Fruit fly (Drosophila melanogaster) whole organism, prepupa: ENCODE measurements around the gene CG6974.

ENCODE experiments used
- Blimp-1 ChIP-seq: fragments of 200-800 bp; sonication (Bioruptor generic); optimal IDR thresholded peaks from 3 replicates; lab custom pipeline; 2017; ENCODE audit warnings: missing biosample characterization, missing genetic modification characterization, mild to moderate bottlenecking, moderate library complexity, missing genetic modification reagents
- CG11294 ChIP-seq: fragments of 200-800 bp; sonication (Bioruptor generic); IDR thresholded peaks from 2 replicates; pipeline ENCODE4 v1.3.6; 2022; ENCODE audit warnings: missing biosample characterization, missing genetic modification characterization
- CG11902 ChIP-seq: fragments of 200-800 bp; sonication (Bioruptor generic); optimal IDR thresholded peaks from 3 replicates; lab custom pipeline; 2016; ENCODE audit warnings: missing biosample characterization, missing genetic modification characterization
- CG15336 ChIP-seq: fragments of 200-800 bp; sonication (Bioruptor generic); IDR thresholded peaks from 2 replicates; pipeline ENCODE4 v1.3.6; 2022; ENCODE audit warnings: missing biosample characterization, missing genetic modification characterization
- CG16779 ChIP-seq: fragments of 200-800 bp; sonication (Bioruptor generic); optimal IDR thresholded peaks from 3 replicates; lab custom pipeline; 2017; ENCODE audit warnings: missing biosample characterization, mild to moderate bottlenecking, missing genetic modification characterization
- CG31627 ChIP-seq: fragments of 200-800 bp; sonication (Bioruptor generic); optimal IDR thresholded peaks from 3 replicates; lab custom pipeline; 2016; ENCODE audit warnings: missing biosample characterization, missing genetic modification characterization
- CG32006 ChIP-seq: fragments of 200-800 bp; sonication (Bioruptor generic); optimal IDR thresholded peaks from 3 replicates; lab custom pipeline; 2017; ENCODE audit warnings: missing biosample characterization, mild to moderate bottlenecking, missing genetic modification characterization
- CG34406 ChIP-seq: fragments of 200-800 bp; sonication (Bioruptor generic); optimal IDR thresholded peaks from 3 replicates; lab custom pipeline; 2016; ENCODE audit warnings: missing biosample characterization, missing genetic modification characterization
- CG3919 ChIP-seq: fragments of 200-800 bp; sonication (Bioruptor generic); optimal IDR thresholded peaks from 3 replicates; lab custom pipeline; 2016; ENCODE audit warnings: missing biosample characterization, missing genetic modification characterization
- CG4318 ChIP-seq: fragments of 200-800 bp; sonication (Bioruptor generic); optimal IDR thresholded peaks from 3 replicates; lab custom pipeline; 2017; ENCODE audit warnings: missing biosample characterization, mild to moderate bottlenecking, missing genetic modification characterization
- CG6163 ChIP-seq: fragments of 200-800 bp; sonication (Bioruptor generic); IDR thresholded peaks from 3 replicates; pipeline ENCODE4 v1.3.6; 2022; ENCODE audit warnings: missing biosample characterization, missing genetic modification characterization
- CG6276 ChIP-seq: fragments of 200-800 bp; sonication (Bioruptor generic); optimal IDR thresholded peaks from 2 replicates; lab custom pipeline; 2017; ENCODE audit warnings: missing biosample characterization, mild to moderate bottlenecking, missing genetic modification characterization
- CG6792 ChIP-seq: fragments of 200-800 bp; sonication (Bioruptor generic); optimal IDR thresholded peaks from 3 replicates; lab custom pipeline; 2016; ENCODE audit warnings: missing biosample characterization, missing genetic modification characterization
- CG6808 ChIP-seq: fragments of 200-800 bp; sonication (Bioruptor generic); optimal IDR thresholded peaks from 3 replicates; lab custom pipeline; 2017; ENCODE audit warnings: missing biosample characterization, missing genetic modification characterization, mild to moderate bottlenecking, moderate library complexity, missing genetic modification reagents
- CG6854 ChIP-seq: fragments of 200-800 bp; sonication (Bioruptor generic); optimal IDR thresholded peaks from 2 replicates; lab custom pipeline; 2017; ENCODE audit warnings: missing biosample characterization, mild to moderate bottlenecking, missing genetic modification characterization
- CG7368 ChIP-seq: fragments of 200-800 bp; sonication (Bioruptor generic); optimal IDR thresholded peaks from 3 replicates; lab custom pipeline; 2016; ENCODE audit warnings: missing biosample characterization, missing genetic modification characterization
- CG8119 ChIP-seq: fragments of 200-800 bp; sonication (Bioruptor generic); IDR thresholded peaks from 3 replicates; pipeline ENCODE4 v1.3.6; 2022; ENCODE audit warnings: missing biosample characterization, missing genetic modification characterization
- CG8319 ChIP-seq: fragments of 200-800 bp; sonication (Bioruptor generic); optimal IDR thresholded peaks from 3 replicates; lab custom pipeline; 2016; ENCODE audit warnings: missing biosample characterization, missing genetic modification characterization
- CG8632 ChIP-seq: fragments of 200-800 bp; sonication (Bioruptor generic); optimal IDR thresholded peaks from 3 replicates; lab custom pipeline; 2016; ENCODE audit warnings: missing biosample characterization, missing genetic modification characterization
- CG9139 ChIP-seq: fragments of 200-800 bp; sonication (Bioruptor generic); optimal IDR thresholded peaks from 3 replicates; lab custom pipeline; 2017; ENCODE audit warnings: missing biosample characterization, mild to moderate bottlenecking, missing genetic modification characterization
- Eip78C ChIP-seq: fragments of 200-800 bp; sonication (Bioruptor generic); peaks from one replicate; lab custom pipeline; 2016; ENCODE audit warnings: missing biosample characterization, missing genetic modification characterization
- Eip93F ChIP-seq: fragments of 200-800 bp; sonication (Bioruptor generic); optimal IDR thresholded peaks from 2 replicates; lab custom pipeline; 2016; ENCODE audit warnings: missing biosample characterization, mild to moderate bottlenecking, missing genetic modification characterization
- Ets21C ChIP-seq: fragments of 200-800 bp; sonication (Bioruptor generic); optimal IDR thresholded peaks from 3 replicates; lab custom pipeline; 2016; ENCODE audit warnings: missing biosample characterization, missing genetic modification characterization
- Ets96B ChIP-seq: fragments of 200-800 bp; optimal IDR thresholded peaks from 2 replicates; lab custom pipeline; 2019; ENCODE audit warnings: missing biosample characterization, mild to moderate bottlenecking, missing genetic modification characterization, moderate library complexity
- Gug ChIP-seq: fragments of 200-800 bp; sonication (Bioruptor generic); IDR thresholded peaks from 2 replicates; pipeline ENCODE4 v1.3.6; 2022; ENCODE audit warnings: missing biosample characterization, missing genetic modification characterization
- Hr38 ChIP-seq: sonication (Bioruptor generic); optimal IDR thresholded peaks from 2 replicates; lab custom pipeline; 2016; ENCODE audit warnings: missing biosample characterization, missing genetic modification characterization
- Hr39 ChIP-seq: fragments of 200-800 bp; sonication (Bioruptor generic); optimal IDR thresholded peaks from 2 replicates; lab custom pipeline; 2016; ENCODE audit warnings: missing biosample characterization, missing genetic modification characterization
- Hr4 ChIP-seq: fragments of 200-800 bp; sonication (Bioruptor generic); optimal IDR thresholded peaks from 3 replicates; lab custom pipeline; 2016; ENCODE audit warnings: missing biosample characterization, missing genetic modification characterization
- Lpt ChIP-seq: fragments of 200-800 bp; sonication (Bioruptor generic); optimal IDR thresholded peaks from 3 replicates; lab custom pipeline; 2016; ENCODE audit warnings: missing biosample characterization, missing genetic modification characterization
- Met ChIP-seq: fragments of 200-800 bp; sonication (Bioruptor generic); optimal IDR thresholded peaks from 3 replicates; lab custom pipeline; 2016; ENCODE audit warnings: missing biosample characterization, missing genetic modification characterization
- OdsH ChIP-seq: fragments of 200-800 bp; sonication (Bioruptor generic); optimal IDR thresholded peaks from 3 replicates; lab custom pipeline; 2016; ENCODE audit warnings: missing biosample characterization, missing genetic modification characterization
- Smox ChIP-seq: fragments of 200-800 bp; sonication (Bioruptor generic); optimal IDR thresholded peaks from 3 replicates; lab custom pipeline; 2016; ENCODE audit warnings: missing biosample characterization, missing genetic modification characterization
- Sox102F ChIP-seq: fragments of 200-800 bp; sonication (Bioruptor generic); optimal IDR thresholded peaks from 2 replicates; lab custom pipeline; 2016; ENCODE audit warnings: missing biosample characterization, mild to moderate bottlenecking, missing genetic modification characterization
- Sox14 ChIP-seq: fragments of 200-800 bp; sonication (Bioruptor generic); optimal IDR thresholded peaks from 3 replicates; lab custom pipeline; 2016; ENCODE audit warnings: missing biosample characterization, missing genetic modification characterization
- Sox15 ChIP-seq: fragments of 200-800 bp; sonication (Bioruptor generic); optimal IDR thresholded peaks from 3 replicates; lab custom pipeline; 2016; ENCODE audit warnings: missing biosample characterization, missing genetic modification characterization
- achi ChIP-seq: fragments of 200-800 bp; sonication (Bioruptor generic); optimal IDR thresholded peaks from 3 replicates; lab custom pipeline; 2016; ENCODE audit warnings: missing biosample characterization, missing genetic modification characterization
- acj6 ChIP-seq: fragments of 200-800 bp; sonication (Bioruptor generic); optimal IDR thresholded peaks from 3 replicates; lab custom pipeline; 2016; ENCODE audit warnings: missing biosample characterization, missing genetic modification characterization
- dac ChIP-seq: fragments of 200-800 bp; sonication (Bioruptor generic); optimal IDR thresholded peaks from 2 replicates; lab custom pipeline; 2017; ENCODE audit warnings: missing biosample characterization, mild to moderate bottlenecking, missing genetic modification characterization
- dsx ChIP-seq: fragments of 200-800 bp; optimal IDR thresholded peaks from 3 replicates; lab custom pipeline; 2019; ENCODE audit warnings: missing biosample characterization, mild to moderate bottlenecking, missing genetic modification characterization, moderate library complexity; ENCODE audit not compliant: poor library complexity, severe bottlenecking
- eg ChIP-seq: fragments of 200-800 bp; sonication (Bioruptor generic); IDR thresholded peaks from 3 replicates; pipeline ENCODE4 v1.3.6; 2022; ENCODE audit warnings: missing biosample characterization, missing genetic modification characterization
- fd59A ChIP-seq: fragments of 200-800 bp; sonication (Bioruptor generic); optimal IDR thresholded peaks from 2 replicates; lab custom pipeline; 2017; ENCODE audit warnings: missing biosample characterization, mild to moderate bottlenecking, missing genetic modification characterization, missing genetic modification reagents
- fd85E ChIP-seq: fragments of 200-800 bp; sonication (Bioruptor generic); optimal IDR thresholded peaks from 3 replicates; lab custom pipeline; 2016; ENCODE audit warnings: missing biosample characterization, missing genetic modification characterization
- fkh ChIP-seq: fragments of 200-800 bp; sonication (Bioruptor generic); optimal IDR thresholded peaks from 3 replicates; lab custom pipeline; 2017; ENCODE audit warnings: missing biosample characterization, mild to moderate bottlenecking, missing genetic modification characterization, moderate library complexity
- net ChIP-seq: fragments of 200-800 bp; sonication (Bioruptor generic); optimal IDR thresholded peaks from 3 replicates; lab custom pipeline; 2016; ENCODE audit warnings: missing biosample characterization, missing genetic modification characterization
- salr ChIP-seq, 2 experiments: fragments of 200-800 bp; sonication (Bioruptor generic); optimal IDR thresholded peaks; 3 replicates each; lab custom pipeline; 2016 to 2018; ENCODE audit warnings: missing biosample characterization in 2 of 2, missing genetic modification characterization in 2 of 2, mild to moderate bottlenecking in 1 of 2
- spab ChIP-seq: fragments of 200-800 bp; sonication (Bioruptor generic); optimal IDR thresholded peaks from 2 replicates; lab custom pipeline; 2017; ENCODE audit warnings: missing biosample characterization, mild to moderate bottlenecking, missing genetic modification characterization, missing genetic modification reagents
- ss ChIP-seq, 2 experiments: fragments of 200-800 bp; sonication (Bioruptor generic); optimal IDR thresholded peaks; 2 replicates in 1 of 2; 3 replicates in 1 of 2; lab custom pipeline; 2017 to 2018; ENCODE audit warnings: mild to moderate bottlenecking in 2 of 2, missing biosample characterization in 2 of 2, missing genetic modification characterization in 2 of 2, moderate library complexity in 1 of 2
- svp ChIP-seq: fragments of 200-800 bp; sonication (Bioruptor generic); peaks from one replicate; lab custom pipeline; 2016; ENCODE audit warnings: missing biosample characterization, missing genetic modification characterization
- topi ChIP-seq: fragments of 200-800 bp; sonication (Bioruptor generic); optimal IDR thresholded peaks from 3 replicates; lab custom pipeline; 2016; ENCODE audit warnings: missing biosample characterization, missing genetic modification characterization
- vri ChIP-seq: fragments of 200-800 bp; sonication (Bioruptor generic); optimal IDR thresholded peaks from 3 replicates; lab custom pipeline; 2016; ENCODE audit warnings: missing biosample characterization, mild to moderate bottlenecking, missing genetic modification characterization

Gene CG6974

DNA sequence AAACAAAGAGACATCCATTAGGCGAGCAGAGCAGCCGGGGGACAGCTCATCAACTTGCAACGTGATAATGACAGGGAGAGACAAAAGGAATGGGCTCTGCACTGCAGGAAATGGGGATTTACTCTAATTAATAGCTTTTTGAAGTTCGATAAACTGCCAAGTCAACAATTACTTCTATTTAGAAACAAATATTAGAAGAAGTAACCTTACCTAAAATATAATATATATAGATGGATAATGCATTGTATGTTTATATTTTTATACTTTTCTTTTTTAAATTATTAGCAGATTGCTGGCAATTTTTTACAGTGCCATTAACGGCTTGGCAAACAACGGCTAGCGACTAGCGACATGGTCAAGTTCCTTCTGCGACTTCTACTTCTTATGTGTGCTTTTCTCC is 34.5 kb upstream of the CG6974 start (continued):
- peak; percentile 78 for TF ChIP-seq CG32006 (GFP tag; lab: Kevin White, UChicago)
- TF ChIP-seq Lpt (GFP tag; lab: Kevin White, UChicago) = peak; percentile 46
- no peak for TF ChIP-seq Hr38 (GFP tag; lab: Kevin White, UChicago)
- TF ChIP-seq CG11902 (GFP tag; lab: Kevin White, UChicago) = no peak
- TF ChIP-seq, all 60 proteins: peak for 20

DNA sequence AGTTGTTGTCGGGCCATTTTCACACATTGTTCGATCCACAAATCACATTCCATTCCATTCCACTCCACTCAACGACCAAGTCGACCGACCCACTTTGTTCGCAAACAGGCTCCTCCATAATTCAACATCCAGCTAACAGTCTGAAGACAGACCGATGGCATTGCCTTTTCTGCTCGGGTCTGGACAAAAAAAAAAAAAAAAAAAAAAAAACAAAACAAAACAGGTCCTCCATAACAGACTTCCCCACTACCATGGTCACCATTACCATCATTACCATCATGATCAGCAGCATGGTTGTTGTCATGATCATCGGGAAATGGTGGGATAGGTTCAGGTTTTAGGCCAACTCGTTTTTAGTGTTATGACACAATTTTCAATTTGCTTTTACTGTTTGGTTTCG is 33.1 kb upstream of the CG6974 start:
- no peak for TF ChIP-seq Smox (GFP tag; lab: Kevin White, UChicago)
- TF ChIP-seq fd85E (GFP tag; lab: Kevin White, UChicago) = no peak
- no peak for TF ChIP-seq Sox102F (GFP tag; lab: Kevin White, UChicago)
- peak; percentile 38 for TF ChIP-seq CG3919
- no peak for TF ChIP-seq CG11902 (GFP tag; lab: Kevin White, UChicago)
- peak; percentile 75 for TF ChIP-seq CG8119 (GFP tag; lab: Robert Waterston, UW)
- no peak for TF ChIP-seq CG4318 (GFP tag; lab: Kevin White, UChicago)
- TF ChIP-seq fd59A (GFP tag; lab: Kevin White, UChicago) = no peak
- TF ChIP-seq topi (GFP tag; lab: Kevin White, UChicago) = no peak
- no peak for TF ChIP-seq Eip93F (GFP tag; lab: Kevin White, UChicago)
- peak; percentile 8 for TF ChIP-seq CG16779
- TF ChIP-seq CG6163 = peak; percentile 88
- TF ChIP-seq vri (GFP tag; lab: Kevin White, UChicago) = peak; percentile 7
- peak; percentile 57; the same call in 1 of the 2 replicates for TF ChIP-seq CG15336 (GFP tag; lab: Robert Waterston, UW)
- no peak for TF ChIP-seq dac (GFP tag; lab: Kevin White, UChicago)
- TF ChIP-seq Lpt (GFP tag; lab: Kevin White, UChicago) = peak; percentile 59
- TF ChIP-seq achi = no peak
- TF ChIP-seq CG8319 (GFP tag; lab: Kevin White, UChicago) = peak; percentile 15
- peak; percentile 50 for TF ChIP-seq CG6808 (GFP tag; lab: Kevin White, UChicago)
- TF ChIP-seq Ets21C (GFP tag; lab: Kevin White, UChicago) = no peak
- no peak for TF ChIP-seq CG6854 (GFP tag; lab: Kevin White, UChicago)
- TF ChIP-seq Met (GFP tag; lab: Kevin White, UChicago) = no peak
- no peak for TF ChIP-seq CG6276
- no peak for TF ChIP-seq acj6 (GFP tag; lab: Kevin White, UChicago)
- peak; percentile 68 for TF ChIP-seq dsx
- no peak for TF ChIP-seq Sox15 (GFP tag; lab: Kevin White, UChicago)
- no peak for TF ChIP-seq Hr4
- TF ChIP-seq Ets96B (tag; lab: Kevin White, UChicago) = peak; percentile 38
- TF ChIP-seq Eip78C (GFP tag; lab: Kevin White, UChicago) = peak; percentile 88
- no peak for TF ChIP-seq svp
- peak; percentile 7 for TF ChIP-seq CG9139 (GFP tag; lab: Kevin White, UChicago)
- TF ChIP-seq ss (GFP tag; optimal IDR thresholded peaks at IDR 0.05; lab: Kevin White, UChicago) = peak; percentile 67
- TF ChIP-seq CG7368 = peak; percentile 9
- no peak for TF ChIP-seq CG11294 (GFP tag; lab: Robert Waterston, UW)
- no peak for TF ChIP-seq OdsH (GFP tag; lab: Kevin White, UChicago)
- TF ChIP-seq CG31627 = no peak
- peak; percentile 26 for TF ChIP-seq CG34406
- TF ChIP-seq spab (GFP tag; lab: Kevin White, UChicago) = peak; percentile 29
- TF ChIP-seq CG8632 = peak; percentile 20
- TF ChIP-seq Hr38 (GFP tag; lab: Kevin White, UChicago) = no peak
- TF ChIP-seq net = peak; percentile 39
- TF ChIP-seq eg = peak; percentile 57; the same call in 2 of the 3 replicates
- no peak for TF ChIP-seq fkh
- no peak for TF ChIP-seq Blimp-1 (GFP tag; lab: Kevin White, UChicago)
- no peak for TF ChIP-seq Gug
- TF ChIP-seq CG6792 = no peak
- no peak for TF ChIP-seq Hr39 (GFP tag; lab: Kevin White, UChicago)
- TF ChIP-seq Sox14 (GFP tag; lab: Kevin White, UChicago) = no peak
- TF ChIP-seq salr (GFP tag; optimal IDR thresholded peaks at IDR 0.05; lab: Kevin White, UChicago) = peak in 1 of 2 experiments; percentile 39
- TF ChIP-seq CG32006 (GFP tag; lab: Kevin White, UChicago) = no peak
